Worm (Caenorhabditis elegans) whole organism, midembryonic: ENCODE results near the gene dnj-11.

Source experiments
- cog-1 ChIP-seq: sonication (generic microtip); optimal IDR thresholded peaks from 2 replicates; lab custom pipeline; 2016; ENCODE audit warnings: missing genetic modification characterization, missing compliant biosample characterization
- flt-1 ChIP-seq: fragments of 200-800 bp; sonication (Bioruptor generic); IDR thresholded peaks from 2 replicates; pipeline ENCODE4 v1.3.6; 2022; ENCODE audit warnings: missing genetic modification characterization, missing compliant biosample characterization
- tab-1 ChIP-seq: fragments of 200-800 bp; sonication (Bioruptor generic); IDR thresholded peaks from 2 replicates; pipeline ENCODE4 v1.3.6; 2022; ENCODE audit warnings: missing genetic modification characterization, missing compliant biosample characterization
- ztf-23 ChIP-seq: fragments of 200-800 bp; sonication (Bioruptor generic); IDR thresholded peaks from 2 replicates; pipeline ENCODE4 v1.3.6; 2022; ENCODE audit warnings: missing genetic modification reagents, missing genetic modification characterization, missing compliant biosample characterization

- TF ChIP-seq cog-1 (no peak), flt-1 (GFP tag; lab: Robert Waterston, UW) (no peak), ztf-23 (no peak), tab-1 (GFP tag; lab: Robert Waterston, UW) (no peak)
These were observed 20.1 kb upstream of the dnj-11 start for ce11 chrIV:6565605-6566004.
